Worm (Caenorhabditis elegans): Measurements from ENCODE around the gene ubc-22.

DNA sequence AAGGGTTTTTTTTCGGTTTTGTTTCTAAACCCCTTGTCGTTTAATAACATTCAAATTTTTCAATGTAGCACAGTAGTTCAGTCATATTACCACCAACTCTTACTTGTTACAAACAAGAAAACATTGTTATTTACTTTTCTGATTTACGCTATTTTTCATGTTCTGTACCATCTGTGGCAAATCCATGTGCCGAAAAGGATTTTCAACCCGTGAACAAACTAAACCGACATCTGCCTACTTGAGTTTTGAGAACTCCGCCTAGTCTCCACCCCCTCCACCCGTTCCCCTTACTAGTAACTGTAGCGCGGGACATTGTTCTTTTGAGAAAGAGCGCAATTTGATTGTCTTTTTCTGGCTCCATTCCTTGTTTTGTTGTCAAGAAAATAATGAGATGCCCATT is 36.1 kb upstream of the ubc-22 start, which contains the start of gene ensh-1:
- TF ChIP-seq nhr-76 (tag; optimal IDR thresholded peaks at IDR 0.05) (no peak), snpc-4 (tag; optimal IDR thresholded peaks at IDR 0.05) (no peak)
